Worm (Caenorhabditis elegans) whole organism, L2 larva: Measurements from ENCODE around the gene F01D5.7.

Source experiments
- C34F6.9 ChIP-seq: fragments of 150-350 bp; optimal IDR thresholded peaks from 2 replicates; lab custom pipeline; 2014; ENCODE audit warnings: missing biosample characterization, missing genetic modification characterization
- R02D3.7 ChIP-seq: fragments of 150-350 bp; optimal IDR thresholded peaks from 2 replicates; lab custom pipeline; 2014; ENCODE audit warnings: missing biosample characterization, missing genetic modification characterization
- Y55F3AM.14 ChIP-seq: fragments of 200-800 bp; sonication (Bioruptor generic); optimal IDR thresholded peaks from 2 replicates; lab custom pipeline; 2018; ENCODE audit warnings: mild to moderate bottlenecking, missing genetic modification characterization, missing compliant biosample characterization
- aly-2 ChIP-seq: fragments of 150-350 bp; optimal IDR thresholded peaks from 2 replicates; lab custom pipeline; 2014; ENCODE audit warnings: missing biosample characterization, missing genetic modification characterization
- ama-1 ChIP-seq: fragments of 150-350 bp; optimal IDR thresholded peaks from 2 replicates; lab custom pipeline; 2018; ENCODE audit warnings: inconsistent platforms
- blmp-1 ChIP-seq: sonication (generic microtip); optimal IDR thresholded peaks from 2 replicates; lab custom pipeline; 2017; ENCODE audit warnings: missing genetic modification characterization, mild to moderate bottlenecking, missing compliant biosample characterization, antibody characterized with exemption, moderate library complexity; ENCODE audit not compliant: insufficient read depth
- ceh-16 ChIP-seq: fragments of 150-350 bp; optimal IDR thresholded peaks from 2 replicates; lab custom pipeline; 2014; ENCODE audit warnings: missing biosample characterization, missing genetic modification characterization
- ceh-82 ChIP-seq: fragments of 150-350 bp; optimal IDR thresholded peaks from 2 replicates; lab custom pipeline; 2014; ENCODE audit warnings: missing biosample characterization, missing genetic modification characterization
- crh-2 ChIP-seq: sonication (generic microtip); optimal IDR thresholded peaks from 2 replicates; lab custom pipeline; 2017; ENCODE audit warnings: missing biosample characterization, missing genetic modification characterization
- dmd-4 ChIP-seq: sonication (generic microtip); optimal IDR thresholded peaks from 2 replicates; lab custom pipeline; 2017; ENCODE audit warnings: missing biosample characterization, missing genetic modification characterization
- egl-27 ChIP-seq: sonication (generic microtip); optimal IDR thresholded peaks from 3 replicates; lab custom pipeline; 2017; ENCODE audit warnings: missing biosample characterization, missing genetic modification reagents, missing genetic modification characterization
- elt-1 ChIP-seq: fragments of 150-350 bp; optimal IDR thresholded peaks from 2 replicates; lab custom pipeline; 2014; ENCODE audit warnings: missing biosample characterization, missing genetic modification characterization
- elt-3 ChIP-seq: sonication (generic microtip); optimal IDR thresholded peaks from 2 replicates; lab custom pipeline; 2017; ENCODE audit warnings: missing biosample characterization, missing genetic modification characterization
- gmeb-1 ChIP-seq: fragments of 150-350 bp; optimal IDR thresholded peaks from 2 replicates; lab custom pipeline; 2014; ENCODE audit warnings: missing biosample characterization, missing genetic modification characterization
- lin-11 ChIP-seq: fragments of 150-350 bp; sonication (generic microtip); optimal IDR thresholded peaks from 2 replicates; lab custom pipeline; 2014; ENCODE audit warnings: missing biosample characterization, missing genetic modification characterization, inconsistent platforms, mixed read lengths
- lin-39 ChIP-seq: fragments of 150-350 bp; optimal IDR thresholded peaks from 2 replicates; lab custom pipeline; 2014; ENCODE audit warnings: missing biosample characterization, missing genetic modification reagents, missing genetic modification characterization
- lsy-2 ChIP-seq, 2 experiments: fragments of 150-350 bp in 1 of 2; sonication (generic microtip) in 1 of 2; optimal IDR thresholded peaks; 2 replicates each; lab custom pipeline; 2014 to 2017; ENCODE audit warnings: missing biosample characterization in 2 of 2, missing genetic modification characterization in 2 of 2
- mab-5 ChIP-seq: fragments of 150-350 bp; optimal IDR thresholded peaks from 2 replicates; lab custom pipeline; 2014; ENCODE audit warnings: missing biosample characterization, missing genetic modification characterization
- mbf-1 ChIP-seq: sonication (generic microtip); optimal IDR thresholded peaks from 2 replicates; lab custom pipeline; 2017; ENCODE audit warnings: missing biosample characterization, missing genetic modification characterization
- mdl-1 ChIP-seq, 2 experiments: fragments of 150-350 bp in 1 of 2; sonication (generic microtip) in 1 of 2; optimal IDR thresholded peaks; 2 replicates each; lab custom pipeline; 2017; ENCODE audit warnings: missing biosample characterization in 2 of 2, missing genetic modification characterization in 2 of 2
- nhr-10 ChIP-seq: sonication (generic microtip); optimal IDR thresholded peaks from 2 replicates; lab custom pipeline; 2017; ENCODE audit warnings: missing biosample characterization, missing genetic modification characterization
- nhr-11 ChIP-seq: fragments of 150-350 bp; optimal IDR thresholded peaks from 2 replicates; lab custom pipeline; 2014; ENCODE audit warnings: missing biosample characterization, missing genetic modification characterization
- nhr-12 ChIP-seq: fragments of 150-350 bp; optimal IDR thresholded peaks from 2 replicates; lab custom pipeline; 2014; ENCODE audit warnings: missing biosample characterization, missing genetic modification characterization
- nhr-129 ChIP-seq: fragments of 150-350 bp; optimal IDR thresholded peaks from 2 replicates; lab custom pipeline; 2014; ENCODE audit warnings: missing biosample characterization, missing genetic modification characterization
- nhr-21 ChIP-seq: fragments of 150-350 bp; optimal IDR thresholded peaks from 2 replicates; lab custom pipeline; 2014; ENCODE audit warnings: missing biosample characterization, missing genetic modification characterization
- nhr-237 ChIP-seq: fragments of 150-350 bp; optimal IDR thresholded peaks from 2 replicates; lab custom pipeline; 2014; ENCODE audit warnings: missing biosample characterization, missing genetic modification characterization
- nhr-77 ChIP-seq: fragments of 150-350 bp; optimal IDR thresholded peaks from 2 replicates; lab custom pipeline; 2014; ENCODE audit warnings: missing biosample characterization, missing genetic modification characterization
- peb-1 ChIP-seq: fragments of 150-350 bp; optimal IDR thresholded peaks from 2 replicates; lab custom pipeline; 2014; ENCODE audit warnings: missing biosample characterization, missing genetic modification characterization
- sem-4 ChIP-seq: fragments of 150-350 bp; optimal IDR thresholded peaks from 2 replicates; lab custom pipeline; 2014; ENCODE audit warnings: missing biosample characterization, missing genetic modification reagents, missing genetic modification characterization
- skn-1 ChIP-seq: sonication (generic microtip); optimal IDR thresholded peaks from 2 replicates; lab custom pipeline; 2017; ENCODE audit warnings: missing biosample characterization, missing genetic modification characterization
- sma-9 ChIP-seq, 2 experiments: fragments of 150-350 bp in 1 of 2; sonication (generic microtip) in 1 of 2; optimal IDR thresholded peaks; 2 replicates each; lab custom pipeline; 2014 to 2016; ENCODE audit warnings: missing genetic modification characterization in 2 of 2, mild to moderate bottlenecking in 1 of 2, missing biosample characterization in 1 of 2, missing compliant biosample characterization in 1 of 2, missing genetic modification reagents in 1 of 2, moderate library complexity in 1 of 2
- snpc-4 ChIP-seq: fragments of 150-350 bp; optimal IDR thresholded peaks from 2 replicates; lab custom pipeline; 2014; ENCODE audit warnings: missing biosample characterization, missing genetic modification characterization
- unc-55 ChIP-seq: fragments of 150-350 bp; sonication (generic microtip); optimal IDR thresholded peaks from 3 replicates; lab custom pipeline; 2014; ENCODE audit warnings: missing biosample characterization, missing genetic modification reagents, missing genetic modification characterization
- unc-62 ChIP-seq: fragments of 150-350 bp; optimal IDR thresholded peaks from 2 replicates; lab custom pipeline; 2014; ENCODE audit warnings: missing biosample characterization, missing genetic modification reagents, missing genetic modification characterization
- ztf-11 ChIP-seq: sonication (generic microtip); optimal IDR thresholded peaks from 2 replicates; lab custom pipeline; 2017; ENCODE audit warnings: missing biosample characterization, missing genetic modification characterization
- ztf-4 ChIP-seq: fragments of 150-350 bp; optimal IDR thresholded peaks from 2 replicates; lab custom pipeline; 2014; ENCODE audit warnings: missing biosample characterization, missing genetic modification characterization

F01D5.7 gene

DNA sequence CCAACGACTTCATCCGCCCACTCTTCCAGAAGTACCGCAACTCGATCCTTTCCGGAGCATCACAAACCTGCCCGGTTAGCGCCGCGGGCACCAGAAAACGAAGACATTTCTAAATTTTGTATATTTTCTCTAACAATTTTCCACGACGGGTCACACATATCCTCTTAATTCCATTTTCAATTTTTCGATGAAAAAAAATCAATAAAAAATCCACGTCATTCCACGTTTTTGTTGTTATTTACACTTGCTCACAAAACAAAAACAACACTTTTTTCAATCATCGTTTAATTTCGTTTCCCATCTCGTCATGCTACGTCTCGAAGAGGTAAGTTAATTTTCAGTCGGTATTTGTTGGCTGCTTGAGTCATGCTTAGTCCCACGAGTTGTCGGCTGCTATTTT is at the start of gene F01D5.7:
Gene F01D5.7 (plus strand): TSS at position 301 of the 400 bp plus-strand sequence.
- TF ChIP-seq sma-9 (GFP tag; optimal IDR thresholded peaks at IDR 0.05; lab: Kevin White, UChicago) (no peak), sma-9 (tag; optimal IDR thresholded peaks at IDR 0.05; lab: Kevin White, UChicago) (no peak), ceh-82 (tag; lab: Kevin White, UChicago) (no peak), nhr-21 (tag; lab: Kevin White, UChicago) (no peak), C34F6.9 (no peak), skn-1 (tag; lab: Kevin White, UChicago) (no peak), nhr-129 (tag; lab: Kevin White, UChicago) (no peak), sem-4 (tag; lab: Kevin White, UChicago) (no peak), egl-27 (no peak), ama-1 (lab: Kevin White, UChicago) (no peak), elt-3 (no peak), snpc-4 (tag; lab: Kevin White, UChicago) (no peak), R02D3.7 (no peak), nhr-11 (tag; lab: Kevin White, UChicago) (no peak), nhr-10 (tag; lab: Kevin White, UChicago) (no peak), crh-2 (tag; lab: Kevin White, UChicago) (no peak), Y55F3AM.14 (GFP tag; lab: Kevin White, UChicago) (no peak), ztf-4 (no peak)

DNA sequence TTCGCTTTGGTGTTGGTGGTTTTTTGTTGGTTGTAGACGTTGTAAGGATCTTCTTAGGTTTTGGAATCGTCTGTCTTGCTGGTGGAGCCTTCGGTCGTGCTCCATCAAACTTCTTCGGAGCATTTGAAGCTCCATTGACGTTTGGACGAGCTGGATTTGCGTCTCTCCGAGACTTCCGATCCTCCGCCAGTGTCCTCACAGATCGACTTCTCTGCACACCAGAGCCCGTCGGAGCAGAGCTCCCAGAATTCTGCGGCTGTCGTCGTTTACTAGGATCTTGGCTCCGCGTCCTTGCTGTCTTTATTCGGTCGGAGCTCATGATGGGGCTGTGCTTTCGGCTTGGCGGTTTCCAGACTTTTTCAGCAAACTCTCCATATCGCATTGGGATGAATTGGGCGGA is 46.9 kb upstream of the F01D5.7 start:
- TF ChIP-seq lin-11 (tag; lab: Kevin White, UChicago) (no peak), nhr-77 (tag; lab: Kevin White, UChicago) (no peak), ceh-82 (tag; lab: Kevin White, UChicago) (no peak), elt-3 (no peak), nhr-129 (tag; lab: Kevin White, UChicago) (no peak), snpc-4 (tag; lab: Kevin White, UChicago) (no peak), elt-1 (no peak), crh-2 (tag; lab: Kevin White, UChicago) (no peak), ama-1 (lab: Kevin White, UChicago) (no peak), mdl-1 (tag; optimal IDR thresholded peaks at IDR 0.05; lab: Kevin White, UChicago) (no peak), nhr-11 (tag; lab: Kevin White, UChicago) (no peak), mbf-1 (tag; lab: Kevin White, UChicago) (no peak), mab-5 (tag; lab: Kevin White, UChicago) (no peak), egl-27 (no peak), ztf-4 (no peak), sma-9 (GFP tag; optimal IDR thresholded peaks at IDR 0.05; lab: Kevin White, UChicago) (no peak), sma-9 (tag; optimal IDR thresholded peaks at IDR 0.05; lab: Kevin White, UChicago) (no peak), gmeb-1 (tag; lab: Kevin White, UChicago) (no peak), ceh-16 (tag; lab: Kevin White, UChicago) (no peak), nhr-237 (tag; lab: Kevin White, UChicago) (no peak), aly-2 (tag; lab: Kevin White, UChicago) (no peak)
- TF ChIP-seq, all 48 proteins: peak for 0

- TF ChIP-seq mdl-1 (tag; optimal IDR thresholded peaks at IDR 0.05; lab: Kevin White, UChicago) (no peak), unc-62 (GFP tag; lab: Kevin White, UChicago) (no peak), mab-5 (tag; lab: Kevin White, UChicago) (no peak), R02D3.7 (no peak), aly-2 (tag; lab: Kevin White, UChicago) (no peak), lsy-2 (tag; optimal IDR thresholded peaks at IDR 0.05; lab: Kevin White, UChicago) (no peak), snpc-4 (tag; lab: Kevin White, UChicago) (no peak), crh-2 (tag; lab: Kevin White, UChicago) (no peak), elt-3 (no peak), ceh-16 (tag; lab: Kevin White, UChicago) (no peak), ztf-4 (no peak), ztf-11 (no peak), unc-55 (GFP tag; lab: Kevin White, UChicago) (no peak), elt-1 (no peak), lin-39 (no peak)
Observed at ce11 chrII:13962319-13962718, 46.1 kb upstream of the F01D5.7 start, which contains the start of gene rpi-1. Gene rpi-1 (minus strand): TSS chrII:13962419.

DNA sequence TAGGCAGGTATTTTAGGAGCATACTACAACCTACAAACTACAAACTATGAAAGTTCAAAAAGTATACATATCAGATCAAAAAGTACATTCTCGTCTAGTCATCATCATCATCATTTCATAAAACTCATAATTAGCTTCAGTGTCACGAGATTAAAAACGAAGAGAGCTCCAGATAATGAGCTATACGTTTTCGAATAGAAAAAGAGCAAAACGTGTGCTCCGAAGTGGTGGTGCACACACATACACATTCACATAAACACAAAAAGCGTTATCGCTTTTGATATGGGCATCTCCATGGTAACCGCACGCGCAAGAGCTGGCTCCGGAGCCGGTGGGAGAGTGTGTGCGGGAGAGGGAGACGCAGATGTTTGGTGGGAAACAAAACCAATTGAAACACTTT is 44.1 kb upstream of the F01D5.7 start:
- TF ChIP-seq skn-1 (tag; lab: Kevin White, UChicago) = no peak

DNA sequence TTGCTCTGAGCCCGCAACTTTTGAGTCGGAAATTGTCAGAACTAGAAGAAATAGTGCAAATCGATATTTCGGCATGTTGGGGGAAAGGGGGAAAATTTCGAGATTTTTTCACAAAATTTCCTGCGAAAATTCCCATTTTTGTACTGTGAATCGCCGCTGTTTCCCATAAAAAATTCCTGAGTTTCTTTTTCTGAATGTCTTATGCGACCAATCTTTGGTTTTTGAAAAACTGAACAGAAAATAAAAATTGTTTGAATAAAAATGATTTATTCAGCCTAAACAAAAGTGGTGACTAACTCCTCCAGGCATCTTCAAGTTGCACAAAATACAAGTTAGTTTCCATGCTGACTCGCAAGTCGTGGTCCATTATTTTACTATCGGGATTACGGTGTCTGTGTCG is 42.2 kb upstream of the F01D5.7 start, which contains the start of gene W07G1.7:
Gene W07G1.7 (minus strand): TSS at position 101 of the 400 bp plus-strand sequence.
- TF ChIP-seq ztf-4 (no peak), dmd-4 (tag; lab: Kevin White, UChicago) (no peak), nhr-12 (tag; lab: Kevin White, UChicago) (no peak), elt-3 (no peak), peb-1 (tag; lab: Kevin White, UChicago) (no peak), sma-9 (GFP tag; optimal IDR thresholded peaks at IDR 0.05; lab: Kevin White, UChicago) (no peak), sma-9 (tag; optimal IDR thresholded peaks at IDR 0.05; lab: Kevin White, UChicago) (no peak), egl-27 (no peak), nhr-21 (tag; lab: Kevin White, UChicago) (no peak), blmp-1 (tag; lab: Kevin White, UChicago) (no peak)
